Fruit fly (Drosophila melanogaster): ENCODE results near the gene Pdk1.
A peak's percentile ranks its signal among the peaks of the same experiment; 100 is the strongest.

Pdk1 gene

dm6 chr3L:184251-184650 is 55.0 kb downstream of the Pdk1 start, which contains the start of the genes CG34140, Mkp and Mtch (continued):
- TF ChIP-seq CG7745 (tag; optimal IDR thresholded peaks at IDR 0.05) = no peak
- peak; percentile 89 for TF ChIP-seq CG14860 (GFP tag; IDR thresholded peaks at IDR 0.05; ENCODE audit: partially characterized antibody)
- peak; percentile 48; the same call in 1 of the 2 replicates for TF ChIP-seq seq (GFP tag; IDR thresholded peaks at IDR 0.05)
- peak; percentile 64; the same call in 1 of the 2 replicates for TF ChIP-seq ap (GFP tag; IDR thresholded peaks at IDR 0.05)
- TF ChIP-seq cg (GFP tag; optimal IDR thresholded peaks at IDR 0.05) = no peak
- peak; percentile 63 for TF ChIP-seq CG12236 (GFP tag; optimal IDR thresholded peaks at IDR 0.05)
- peak; percentile 87 for TF ChIP-seq CG10543 (GFP tag; optimal IDR thresholded peaks at IDR 0.05)
- no peak for TF ChIP-seq bigmax (GFP tag; optimal IDR thresholded peaks at IDR 0.05)
- no peak for TF ChIP-seq Deaf1 (tag; optimal IDR thresholded peaks at IDR 0.05)
- TF ChIP-seq CG12219 (GFP tag; optimal IDR thresholded peaks at IDR 0.05) = no peak
- peak; percentile 48 for TF ChIP-seq CG14965 (GFP tag; optimal IDR thresholded peaks at IDR 0.05; ENCODE audit: borderline replicate concordance)
- TF ChIP-seq E2f1 (GFP tag; IDR thresholded peaks at IDR 0.05) = peak; percentile 77
- TF ChIP-seq mirr (GFP tag; optimal IDR thresholded peaks at IDR 0.05) = no peak
- peak; percentile 80 for TF ChIP-seq ken (GFP tag; IDR thresholded peaks at IDR 0.05)
- no peak for TF ChIP-seq Gsc (GFP tag; IDR thresholded peaks at IDR 0.05)
- no peak for TF ChIP-seq zf30C (GFP tag; optimal IDR thresholded peaks at IDR 0.05)
- TF ChIP-seq Atf-2 (GFP tag; optimal IDR thresholded peaks at IDR 0.05) = peak; percentile 83
- TF ChIP-seq Bgb (GFP tag; IDR thresholded peaks at IDR 0.05; ENCODE audit: partially characterized antibody) = peak; percentile 89
- TF ChIP-seq CG4707 (GFP tag; optimal IDR thresholded peaks at IDR 0.05) = no peak
- TF ChIP-seq CG4424 (GFP tag; optimal IDR thresholded peaks at IDR 0.05) = peak; percentile 87
- peak; percentile 81 for TF ChIP-seq H15 (GFP tag; IDR thresholded peaks at IDR 0.05)
- peak; percentile 94 for TF ChIP-seq CG30403 (GFP tag; optimal IDR thresholded peaks at IDR 0.05)
- no peak for TF ChIP-seq CrebB (tag; optimal IDR thresholded peaks at IDR 0.05)
- no peak for TF ChIP-seq Vsx1 (GFP tag; optimal IDR thresholded peaks at IDR 0.05)
- no peak; the same call in 2 of the 3 replicates for TF ChIP-seq B-H1 (GFP tag; IDR thresholded peaks at IDR 0.05)
- TF ChIP-seq CG6765 (GFP tag; optimal IDR thresholded peaks at IDR 0.05) = peak; percentile 56
- no peak for TF ChIP-seq lab (GFP tag; optimal IDR thresholded peaks at IDR 0.05)
- no peak for TF ChIP-seq ATbp (GFP tag; optimal IDR thresholded peaks at IDR 0.05)
- no peak for TF ChIP-seq Sox100B (GFP tag; optimal IDR thresholded peaks at IDR 0.05)
- peak; percentile 78 for TF ChIP-seq Ssrp (tag; optimal IDR thresholded peaks at IDR 0.05)
- TF ChIP-seq Usf (GFP tag; optimal IDR thresholded peaks at IDR 0.05) = peak; percentile 32
- 0 out of 2 replicates have a peak, but pooled peaks have one; percentile 39 for TF ChIP-seq CG11696 (GFP tag; IDR thresholded peaks at IDR 0.05)
- peak; percentile 88 for TF ChIP-seq CG18599 (GFP tag; optimal IDR thresholded peaks at IDR 0.05)
- TF ChIP-seq sim (GFP tag; IDR thresholded peaks at IDR 0.05) = no peak
- TF ChIP-seq tna (GFP tag; IDR thresholded peaks at IDR 0.05; ENCODE audit: partially characterized antibody) = peak; percentile 90
- no peak for TF ChIP-seq yki (optimal IDR thresholded peaks at IDR 0.05)
- TF ChIP-seq insv (GFP tag; optimal IDR thresholded peaks at IDR 0.05) = peak in 1 of 2 experiments; percentile 27
- TF ChIP-seq CG13123 (GFP tag; optimal IDR thresholded peaks at IDR 0.05) = peak; percentile 67
- TF ChIP-seq scrt (GFP tag; optimal IDR thresholded peaks at IDR 0.05) = no peak
- peak; percentile 81 for TF ChIP-seq CG6689 (GFP tag; IDR thresholded peaks at IDR 0.05)
- no peak for TF ChIP-seq CG31365 (tag; optimal IDR thresholded peaks at IDR 0.05)
- TF ChIP-seq CG3995 (GFP tag; optimal IDR thresholded peaks at IDR 0.05) = peak; percentile 74
- peak; percentile 94 for TF ChIP-seq HLH54F (GFP tag; optimal IDR thresholded peaks at IDR 0.05)
- TF ChIP-seq gt (GFP tag; IDR thresholded peaks at IDR 0.05) = no peak
- TF ChIP-seq dati (GFP tag; IDR thresholded peaks at IDR 0.05) = no peak
- TF ChIP-seq tgo (GFP tag; IDR thresholded peaks at IDR 0.05) = peak; percentile 70
- no peak for TF ChIP-seq tio (GFP tag; optimal IDR thresholded peaks at IDR 0.05)
- peak; percentile 89 for TF ChIP-seq CG7786 (GFP tag; optimal IDR thresholded peaks at IDR 0.05)
- TF ChIP-seq CG15269 (tag; optimal IDR thresholded peaks at IDR 0.05) = no peak
- peak; percentile 84 for TF ChIP-seq Ptx1 (GFP tag; IDR thresholded peaks at IDR 0.05)
- peak; percentile 60 for TF ChIP-seq Neu2 (GFP tag; optimal IDR thresholded peaks at IDR 0.05; ENCODE audit: borderline replicate concordance)

Measured in whole organism, embryonic.